Fruit fly (Drosophila melanogaster): ENCODE data around the gene CG13005.

CG13005 gene

DNA sequence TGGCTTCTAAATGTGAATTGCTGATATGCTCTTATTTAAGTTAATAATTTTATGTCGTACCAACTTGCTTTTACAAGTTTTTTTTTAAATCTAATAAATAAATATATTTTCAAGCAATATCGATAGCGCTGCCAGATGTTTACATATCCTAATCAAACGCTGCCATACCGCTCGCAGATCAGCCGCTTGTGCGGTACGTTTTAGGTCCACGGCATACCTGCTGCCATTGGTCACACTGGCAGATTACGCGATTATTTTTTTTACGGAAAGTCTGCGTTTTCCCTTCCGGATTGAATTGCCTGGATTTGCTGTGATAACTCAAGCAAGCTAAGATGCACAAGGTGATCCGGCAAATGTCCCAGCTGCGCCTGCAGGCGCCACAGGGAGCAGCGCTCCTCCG is 19.7 kb upstream of the CG13005 start, which contains the start of gene mRpL22 (continued):
- no peak for TF ChIP-seq CG18599 (GFP tag; optimal IDR thresholded peaks at IDR 0.05)
- peak; percentile 32; the same call in 1 of the 2 replicates for TF ChIP-seq Bgb (GFP tag; IDR thresholded peaks at IDR 0.05; ENCODE audit: partially characterized antibody)
- peak; percentile 20; the same call in 1 of the 3 replicates for TF ChIP-seq CG34422 (GFP tag; IDR thresholded peaks at IDR 0.05)
- TF ChIP-seq crp (GFP tag; optimal IDR thresholded peaks at IDR 0.05) = peak in 1 of 2 experiments; percentile 77
- no peak for TF ChIP-seq disco-r (GFP tag; optimal IDR thresholded peaks at IDR 0.05)
- peak; percentile 31; the same call in 1 of the 3 replicates for TF ChIP-seq Opbp (GFP tag; IDR thresholded peaks at IDR 0.05; ENCODE audit: partially characterized antibody)
- no peak for TF ChIP-seq ranshi (GFP tag; IDR thresholded peaks at IDR 0.05)
- TF ChIP-seq ERR (GFP tag; optimal IDR thresholded peaks at IDR 0.05) = no peak
- TF ChIP-seq grn (GFP tag; optimal IDR thresholded peaks at IDR 0.05) = peak; percentile 27
- TF ChIP-seq Atf6 (GFP tag; IDR thresholded peaks at IDR 0.05) = no peak
- TF ChIP-seq Ravus (GFP tag; IDR thresholded peaks at IDR 0.05) = no peak
- TF ChIP-seq CG6683 (GFP tag; optimal IDR thresholded peaks at IDR 0.05) = no peak
- TF ChIP-seq CG17385 (GFP tag; optimal IDR thresholded peaks at IDR 0.05) = no peak
- peak; percentile 69 for TF ChIP-seq CG9437 (GFP tag; optimal IDR thresholded peaks at IDR 0.05)
- no peak for TF ChIP-seq repo (GFP tag; optimal IDR thresholded peaks at IDR 0.05)
- TF ChIP-seq CG2875 (GFP tag; optimal IDR thresholded peaks at IDR 0.05) = no peak
- TF ChIP-seq CG13123 (GFP tag; optimal IDR thresholded peaks at IDR 0.05) = no peak
- peak; percentile 47 for TF ChIP-seq Dref (GFP tag; IDR thresholded peaks at IDR 0.05)
- no peak for TF ChIP-seq Neu2 (GFP tag; optimal IDR thresholded peaks at IDR 0.05; ENCODE audit: borderline replicate concordance)
- no peak for TF ChIP-seq eyg (GFP tag; optimal IDR thresholded peaks at IDR 0.05)
- TF ChIP-seq nom (GFP tag; optimal IDR thresholded peaks at IDR 0.05) = peak; percentile 8
- no peak for TF ChIP-seq jumu (GFP tag; optimal IDR thresholded peaks at IDR 0.05)
- TF ChIP-seq gfzf (GFP tag; optimal IDR thresholded peaks at IDR 0.05) = peak; percentile 71
- TF ChIP-seq rib (GFP tag; IDR thresholded peaks at IDR 0.05) = no peak
- no peak for TF ChIP-seq Hr51 (GFP tag; optimal IDR thresholded peaks at IDR 0.05)
- no peak for TF ChIP-seq lola (GFP tag; optimal IDR thresholded peaks at IDR 0.05)
- TF ChIP-seq sqz (GFP tag; optimal IDR thresholded peaks at IDR 0.05) = peak; percentile 38
- TF ChIP-seq Pdp1 (GFP tag; optimal IDR thresholded peaks at IDR 0.05) = peak in 1 of 2 experiments; percentile 65
- peak; percentile 19; the same call in 1 of the 3 replicates for TF ChIP-seq knrl (GFP tag; IDR thresholded peaks at IDR 0.05; ENCODE audit: partially characterized antibody)
- TF ChIP-seq cato (GFP tag; optimal IDR thresholded peaks at IDR 0.05; ENCODE audit: borderline replicate concordance) = no peak
- no peak for TF ChIP-seq CG8765 (GFP tag; IDR thresholded peaks at IDR 0.05)
- TF ChIP-seq Fer2 (tag; optimal IDR thresholded peaks at IDR 0.05) = no peak
- TF ChIP-seq CG9932 (GFP tag; IDR thresholded peaks at IDR 0.05) = 0 out of 2 replicates have a peak, but pooled peaks have one; percentile 29
- TF ChIP-seq Doc3 (GFP tag; IDR thresholded peaks at IDR 0.05; ENCODE audit: partially characterized antibody) = no peak
- no peak for TF ChIP-seq ci (GFP tag; IDR thresholded peaks at IDR 0.05)
- no peak for TF ChIP-seq lov (optimal IDR thresholded peaks at IDR 0.05)
- TF ChIP-seq lov (GFP tag; IDR thresholded peaks at IDR 0.05) = no peak
- peak; percentile 6 for TF ChIP-seq CG10267 (tag; optimal IDR thresholded peaks at IDR 0.05)
- TF ChIP-seq HLHmδ (GFP tag; optimal IDR thresholded peaks at IDR 0.05) = no peak
- TF ChIP-seq CG30403 (GFP tag; optimal IDR thresholded peaks at IDR 0.05) = no peak
- no peak for TF ChIP-seq CG4854 (GFP tag; optimal IDR thresholded peaks at IDR 0.05)
- no peak for TF ChIP-seq CG9727 (GFP tag; optimal IDR thresholded peaks at IDR 0.05)
- no peak for TF ChIP-seq CG18476 (GFP tag; optimal IDR thresholded peaks at IDR 0.05)
- no peak for TF ChIP-seq dm (GFP tag; optimal IDR thresholded peaks at IDR 0.05)
- TF ChIP-seq Lim3 (GFP tag; IDR thresholded peaks at IDR 0.05) = no peak
- peak; percentile 38; the same call in 1 of the 3 replicates for TF ChIP-seq CG16813 (GFP tag; IDR thresholded peaks at IDR 0.05; ENCODE audit: partially characterized antibody)
- TF ChIP-seq pb (GFP tag; optimal IDR thresholded peaks at IDR 0.05) = no peak
- no peak for TF ChIP-seq nau (GFP tag; optimal IDR thresholded peaks at IDR 0.05)
- TF ChIP-seq fru (optimal IDR thresholded peaks at IDR 0.05) = no peak
- TF ChIP-seq CG11504 (tag; optimal IDR thresholded peaks at IDR 0.05) = peak; percentile 32

All from whole organism, embryonic.